Worm (Caenorhabditis elegans): ENCODE measurements around the gene pcrg-1.

- TF ChIP-seq nhr-10 (tag; optimal IDR thresholded peaks at IDR 0.05) (no peak), R02D3.7 (tag; optimal IDR thresholded peaks at IDR 0.05) (no peak), skn-1 (tag; optimal IDR thresholded peaks at IDR 0.05) (no peak), ceh-82 (tag; optimal IDR thresholded peaks at IDR 0.05) (no peak)
These were observed 16.7 kb downstream of the pcrg-1 start, which contains the start of gene E04F6.10 for ce11 chrII:7217047-7217446.
